Fruit fly (Drosophila melanogaster) whole organism, pupa: ENCODE results near the gene Atac2.

Experiments used
- CG10348 ChIP-seq: fragments of 200-800 bp; sonication (Bioruptor generic); IDR thresholded peaks from 2 replicates; pipeline ENCODE4 v1.3.6; 2022; ENCODE audit warnings: missing biosample characterization, missing genetic modification characterization
- CG12605 ChIP-seq: fragments of 200-800 bp; sonication (Bioruptor generic); IDR thresholded peaks from 2 replicates; pipeline ENCODE4 v1.3.6; 2022; ENCODE audit warnings: missing biosample characterization, missing genetic modification characterization
- CG17806 ChIP-seq: fragments of 200-800 bp; sonication (Bioruptor generic); optimal IDR thresholded peaks from 2 replicates; lab custom pipeline; 2018; ENCODE audit warnings: missing biosample characterization, mild to moderate bottlenecking, missing genetic modification characterization, moderate library complexity
- CG34367 ChIP-seq: fragments of 200-800 bp; sonication (Bioruptor generic); optimal IDR thresholded peaks from 2 replicates; lab custom pipeline; 2018; ENCODE audit warnings: missing biosample characterization, mild to moderate bottlenecking, missing genetic modification characterization
- CG4496 ChIP-seq: fragments of 200-800 bp; sonication (Bioruptor generic); IDR thresholded peaks from 3 replicates; pipeline ENCODE4 v1.3.6; 2022; ENCODE audit warnings: missing biosample characterization, missing genetic modification characterization
- CG8301 ChIP-seq: fragments of 200-800 bp; sonication (Bioruptor generic); optimal IDR thresholded peaks from 2 replicates; lab custom pipeline; 2018; ENCODE audit warnings: missing biosample characterization, mild to moderate bottlenecking, missing genetic modification characterization
- D1 ChIP-seq: fragments of 200-800 bp; sonication (Bioruptor generic); optimal IDR thresholded peaks from 2 replicates; lab custom pipeline; 2018; ENCODE audit warnings: missing biosample characterization, mild to moderate bottlenecking, missing genetic modification characterization, moderate library complexity
- EcR ChIP-seq: fragments of 200-800 bp; sonication (Bioruptor generic); optimal IDR thresholded peaks from 3 replicates; lab custom pipeline; 2019; ENCODE audit warnings: missing biosample characterization, missing genetic modification characterization, mild to moderate bottlenecking, moderate library complexity, missing genetic modification reagents
- Pif1B ChIP-seq: fragments of 200-800 bp; sonication (Bioruptor generic); optimal IDR thresholded peaks from 3 replicates; lab custom pipeline; 2016; ENCODE audit warnings: missing biosample characterization, missing genetic modification characterization
- rn ChIP-seq: fragments of 200-800 bp; sonication (Bioruptor generic); IDR thresholded peaks from 2 replicates; pipeline ENCODE4 v1.3.6; 2022; ENCODE audit warnings: missing biosample characterization, missing genetic modification characterization

DNA sequence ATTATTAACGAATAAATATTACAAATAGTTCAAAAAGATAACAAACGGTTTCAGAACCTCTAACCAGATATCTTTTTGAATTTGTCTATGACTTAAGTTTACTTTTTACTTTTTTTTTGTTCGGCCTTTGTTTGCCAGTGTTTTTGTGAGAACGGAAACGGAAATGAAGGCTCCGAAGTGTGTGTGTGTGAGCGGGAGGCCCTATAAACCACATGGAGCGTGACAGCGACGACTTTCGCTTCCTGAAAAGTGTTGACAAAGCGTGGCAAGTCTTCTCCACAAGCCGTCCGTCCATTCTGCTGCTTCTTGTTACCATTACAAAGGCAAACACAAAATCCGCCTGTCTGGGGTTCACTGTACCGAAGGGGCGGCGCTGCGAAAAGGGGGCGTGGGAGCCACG is 47.6 kb downstream of the Atac2 start:
- no peak for TF ChIP-seq Pif1B (GFP tag; lab: Kevin White, UChicago)
- no peak for TF ChIP-seq CG10348
- no peak for TF ChIP-seq rn
- no peak for TF ChIP-seq CG34367 (tag; lab: Kevin White, UChicago)
- no peak for TF ChIP-seq D1 (tag; lab: Kevin White, UChicago)
- no peak for TF ChIP-seq CG17806 (tag; lab: Kevin White, UChicago)
- TF ChIP-seq CG4496 (GFP tag; lab: Robert Waterston, UW), result 0 out of 3 replicates have a peak, but pooled peaks have one; percentile 10
- TF ChIP-seq CG12605 (GFP tag; lab: Robert Waterston, UW), result no peak
- TF ChIP-seq EcR (GFP tag; lab: Kevin White, UChicago), result no peak
- no peak for TF ChIP-seq CG8301 (tag; lab: Kevin White, UChicago)
